Fruit fly (Drosophila melanogaster) whole organism, embryonic: ENCODE measurements around the gene CG6163.

Experiments used
- Awh ChIP-seq: fragments of 200-800 bp; sonication (Bioruptor generic); IDR thresholded peaks from 2 replicates; pipeline ENCODE4, ENCODE4 v1.3.6; 2022; ENCODE audit warnings: missing biosample characterization, missing genetic modification characterization
- C15 ChIP-seq: fragments of 200-800 bp; sonication (Bioruptor generic); IDR thresholded peaks from 3 replicates; pipeline ENCODE4 v1.3.6; 2022; ENCODE audit warnings: missing biosample characterization, missing genetic modification characterization
- CG11456 ChIP-seq: fragments of 200-800 bp; sonication (Bioruptor generic); IDR thresholded peaks from 3 replicates; pipeline ENCODE4 v1.3.6; 2022; ENCODE audit warnings: missing biosample characterization, missing genetic modification characterization
- CG11723 ChIP-seq: fragments of 200-800 bp; sonication (Bioruptor generic); optimal IDR thresholded peaks from 2 replicates; lab custom pipeline; 2017; ENCODE audit warnings: missing biosample characterization, mild to moderate bottlenecking, missing genetic modification characterization
- CG12104 ChIP-seq: fragments of 200-800 bp; sonication (Bioruptor generic); optimal IDR thresholded peaks from 3 replicates; lab custom pipeline; 2016; ENCODE audit warnings: missing biosample characterization, missing genetic modification characterization
- CG12744 ChIP-seq: fragments of 200-800 bp; sonication (Bioruptor generic); optimal IDR thresholded peaks from 2 replicates; lab custom pipeline; 2016; ENCODE audit warnings: missing biosample characterization, missing genetic modification characterization
- CG13123 ChIP-seq: fragments of 200-800 bp; sonication (Bioruptor generic); optimal IDR thresholded peaks from 2 replicates; lab custom pipeline; 2016; ENCODE audit warnings: missing biosample characterization, missing genetic modification characterization
- CG14014 ChIP-seq: fragments of 200-800 bp; sonication (Bioruptor generic); IDR thresholded peaks from 2 replicates; pipeline ENCODE4 v1.3.6; 2022; ENCODE audit warnings: missing biosample characterization, missing genetic modification characterization
- CG15011 ChIP-seq: fragments of 200-800 bp; sonication (Bioruptor generic); optimal IDR thresholded peaks from 3 replicates; lab custom pipeline; 2018; ENCODE audit warnings: missing biosample characterization, mild to moderate bottlenecking, missing genetic modification characterization
- CG16779 ChIP-seq: fragments of 200-800 bp; sonication (Bioruptor generic); IDR thresholded peaks from 2 replicates; pipeline ENCODE4 v1.3.6; 2022; ENCODE audit warnings: missing biosample characterization, missing genetic modification characterization
- CG16815 ChIP-seq: fragments of 200-800 bp; sonication (Bioruptor generic); optimal IDR thresholded peaks from 3 replicates; lab custom pipeline; 2017; ENCODE audit warnings: missing biosample characterization, mild to moderate bottlenecking, missing genetic modification characterization
- CG17802 ChIP-seq: fragments of 200-800 bp; sonication (Bioruptor generic); optimal IDR thresholded peaks from 2 replicates; lab custom pipeline; 2018; ENCODE audit warnings: missing biosample characterization, mild to moderate bottlenecking, missing genetic modification characterization, moderate library complexity
- CG1832 ChIP-seq: fragments of 200-800 bp; sonication (Bioruptor generic); optimal IDR thresholded peaks from 2 replicates; lab custom pipeline; 2017; ENCODE audit warnings: missing biosample characterization, mild to moderate bottlenecking, missing genetic modification characterization, inconsistent platforms
- CG30020 ChIP-seq: fragments of 200-800 bp; optimal IDR thresholded peaks from 2 replicates; lab custom pipeline; 2019; ENCODE audit warnings: missing biosample characterization, mild to moderate bottlenecking, missing genetic modification characterization, moderate library complexity
- CG34224 ChIP-seq: fragments of 200-800 bp; sonication (Bioruptor generic); IDR thresholded peaks from 3 replicates; pipeline ENCODE4 v1.3.6; 2022; ENCODE audit warnings: missing biosample characterization, missing genetic modification characterization; ENCODE audit not compliant: partially characterized antibody
- CG6272 ChIP-seq: fragments of 200-800 bp; sonication (Bioruptor generic); IDR thresholded peaks from 2 replicates; pipeline ENCODE4 v1.3.6; 2022; ENCODE audit warnings: missing biosample characterization, missing genetic modification characterization
- CG9932 ChIP-seq: fragments of 200-800 bp; sonication (Bioruptor generic); IDR thresholded peaks from 2 replicates; pipeline ENCODE4 v1.3.6; 2022; ENCODE audit warnings: missing biosample characterization, missing genetic modification characterization
- Dek ChIP-seq: fragments of 200-800 bp; sonication (Bioruptor generic); optimal IDR thresholded peaks from 3 replicates; lab custom pipeline; 2019; ENCODE audit warnings: missing biosample characterization, mild to moderate bottlenecking, missing genetic modification characterization, moderate library complexity
- Dll ChIP-seq: fragments of 200-800 bp; sonication (Bioruptor generic); IDR thresholded peaks from 4 replicates; pipeline ENCODE4 v1.3.6; 2022; ENCODE audit warnings: missing biosample characterization, missing genetic modification characterization; ENCODE audit not compliant: partially characterized antibody
- Doc3 ChIP-seq: fragments of 200-800 bp; sonication (Bioruptor generic); IDR thresholded peaks from 3 replicates; pipeline ENCODE4 v1.3.6; 2022; ENCODE audit warnings: missing biosample characterization, missing genetic modification characterization; ENCODE audit not compliant: partially characterized antibody
- Drgx ChIP-seq: fragments of 200-800 bp; sonication (Bioruptor generic); IDR thresholded peaks from 2 replicates; pipeline ENCODE4 v1.3.6; 2022; ENCODE audit warnings: missing biosample characterization, missing genetic modification characterization
- E2f1 ChIP-seq: fragments of 200-800 bp; sonication (Bioruptor generic); IDR thresholded peaks from 2 replicates; pipeline ENCODE4 v1.3.6; 2022; ENCODE audit warnings: missing biosample characterization, missing genetic modification characterization
- HLH54F ChIP-seq: fragments of 200-800 bp; sonication (Bioruptor generic); optimal IDR thresholded peaks from 3 replicates; lab custom pipeline; 2016; ENCODE audit warnings: missing biosample characterization, missing genetic modification characterization
- MESR4 ChIP-seq: fragments of 200-800 bp; sonication (Bioruptor generic); optimal IDR thresholded peaks from 2 replicates; lab custom pipeline; 2018; ENCODE audit warnings: missing biosample characterization, mild to moderate bottlenecking, missing genetic modification characterization, moderate library complexity
- Med ChIP-seq: fragments of 200-800 bp; sonication (Bioruptor generic); peaks from one replicate; lab custom pipeline; 2016; ENCODE audit warnings: missing biosample characterization, missing genetic modification characterization, mild to moderate bottlenecking, inconsistent platforms, moderate library complexity
- Opbp ChIP-seq: fragments of 200-800 bp; sonication (Bioruptor generic); IDR thresholded peaks from 3 replicates; pipeline ENCODE4 v1.3.6; 2022; ENCODE audit warnings: missing biosample characterization, missing genetic modification characterization; ENCODE audit not compliant: partially characterized antibody
- Scr ChIP-seq: fragments of 200-800 bp; sonication (Bioruptor generic); IDR thresholded peaks from 2 replicates; pipeline ENCODE4 v1.3.6; 2022; ENCODE audit warnings: missing biosample characterization, missing genetic modification characterization; ENCODE audit not compliant: partially characterized antibody
- Six4 ChIP-seq: fragments of 200-800 bp; sonication (Bioruptor generic); optimal IDR thresholded peaks from 2 replicates; lab custom pipeline; 2016; ENCODE audit warnings: missing biosample characterization, missing genetic modification characterization
- Trl ChIP-seq, 3 experiments: fragments of >200 bp in 2 of 3; fragments of 200-800 bp in 1 of 3; sonication (Bioruptor generic) in 1 of 3; optimal IDR thresholded peaks; 2 replicates in 1 of 3; 3 replicates in 2 of 3; lab custom pipeline; 2016 to 2017; ENCODE audit warnings: missing biosample characterization in 1 of 3, missing genetic modification characterization in 1 of 3
- Vsx1 ChIP-seq: fragments of 200-800 bp; sonication (Bioruptor generic); optimal IDR thresholded peaks from 2 replicates; lab custom pipeline; 2017; ENCODE audit warnings: missing biosample characterization, mild to moderate bottlenecking, missing genetic modification characterization, missing genetic modification reagents
- Xrp1 ChIP-seq: fragments of 200-800 bp; sonication (Bioruptor generic); IDR thresholded peaks from 2 replicates; pipeline ENCODE4 v1.3.6; 2022; ENCODE audit warnings: missing biosample characterization, missing genetic modification characterization
- ap ChIP-seq: fragments of 200-800 bp; sonication (Bioruptor generic); IDR thresholded peaks from 2 replicates; pipeline ENCODE4 v1.3.6; 2022; ENCODE audit warnings: missing biosample characterization, missing genetic modification characterization
- chm ChIP-seq: fragments of 200-800 bp; sonication (Bioruptor generic); IDR thresholded peaks from 2 replicates; pipeline ENCODE4 v1.3.6; 2022; ENCODE audit warnings: missing biosample characterization, missing genetic modification characterization
- ci ChIP-seq: fragments of 200-800 bp; sonication (Bioruptor generic); IDR thresholded peaks from 3 replicates; pipeline ENCODE4 v1.3.6; 2022; ENCODE audit warnings: missing biosample characterization, missing genetic modification characterization
- da ChIP-seq: fragments of 200-800 bp; sonication (Bioruptor generic); optimal IDR thresholded peaks from 2 replicates; lab custom pipeline; 2016; ENCODE audit warnings: missing biosample characterization, missing genetic modification characterization
- dan ChIP-seq: fragments of 200-800 bp; sonication (Bioruptor generic); IDR thresholded peaks from 2 replicates; pipeline ENCODE4 v1.3.6; 2022; ENCODE audit warnings: missing biosample characterization, missing genetic modification characterization
- ken ChIP-seq: fragments of 200-800 bp; sonication (Bioruptor generic); IDR thresholded peaks from 3 replicates; pipeline ENCODE4 v1.3.6; 2022; ENCODE audit warnings: missing biosample characterization, missing genetic modification characterization
- klu ChIP-seq: fragments of 200-800 bp; sonication (Bioruptor generic); IDR thresholded peaks from 2 replicates; pipeline ENCODE4 v1.3.6; 2022; ENCODE audit warnings: missing biosample characterization, missing genetic modification characterization
- lov ChIP-seq, 2 experiments: fragments of 200-800 bp in 1 of 2; fragments of >200 bp in 1 of 2; sonication (Bioruptor generic) in 1 of 2; IDR thresholded peaks in 1 of 2; optimal IDR thresholded peaks in 1 of 2; 2 replicates in 1 of 2; 3 replicates in 1 of 2; pipeline versions ENCODE4 v1.3.6 to Lab custom; 2017 to 2022; ENCODE audit warnings: missing biosample characterization in 1 of 2, missing genetic modification characterization in 1 of 2
- nerfin-1 ChIP-seq: fragments of 200-800 bp; sonication (Bioruptor generic); optimal IDR thresholded peaks from 3 replicates; lab custom pipeline; 2019; ENCODE audit warnings: missing biosample characterization, mild to moderate bottlenecking, missing genetic modification characterization, moderate library complexity
- pfk ChIP-seq: fragments of 200-800 bp; sonication (Bioruptor generic); optimal IDR thresholded peaks from 2 replicates; lab custom pipeline; 2018; ENCODE audit warnings: missing biosample characterization, mild to moderate bottlenecking, missing genetic modification characterization, moderate library complexity
- ro ChIP-seq: fragments of 200-800 bp; sonication (Bioruptor generic); IDR thresholded peaks from 2 replicates; pipeline ENCODE4 v1.3.6; 2022; ENCODE audit warnings: missing biosample characterization, missing genetic modification characterization
- salm ChIP-seq: fragments of 200-800 bp; sonication (Bioruptor generic); optimal IDR thresholded peaks from 2 replicates; lab custom pipeline; 2018; ENCODE audit warnings: missing biosample characterization, mild to moderate bottlenecking, missing genetic modification characterization
- sisA ChIP-seq: fragments of 200-800 bp; sonication (Bioruptor generic); IDR thresholded peaks from 2 replicates; pipeline ENCODE4 v1.3.6; 2022; ENCODE audit warnings: missing biosample characterization, missing genetic modification characterization
- sr ChIP-seq: fragments of 200-800 bp; sonication (Bioruptor generic); IDR thresholded peaks from 3 replicates; pipeline ENCODE4 v1.3.6; 2022; ENCODE audit warnings: missing biosample characterization, missing genetic modification characterization
- sug ChIP-seq: fragments of 200-800 bp; optimal IDR thresholded peaks from 2 replicates; lab custom pipeline; 2019; ENCODE audit warnings: missing biosample characterization, mild to moderate bottlenecking, missing genetic modification characterization, moderate library complexity
- ttk ChIP-seq: fragments of 200-800 bp; sonication (Bioruptor generic); IDR thresholded peaks from 2 replicates; pipeline ENCODE4 v2.1.2; 2022; ENCODE audit warnings: missing biosample characterization, missing genetic modification characterization
- usp ChIP-seq: fragments of >200 bp; optimal IDR thresholded peaks from 2 replicates; lab custom pipeline; 2017; ENCODE audit warnings: missing biosample characterization, missing genetic modification characterization
- wor ChIP-seq: fragments of 200-800 bp; sonication (Bioruptor generic); IDR thresholded peaks from 2 replicates; pipeline ENCODE4 v1.3.6; 2022; ENCODE audit warnings: missing biosample characterization, missing genetic modification characterization
- zen ChIP-seq: fragments of 200-800 bp; sonication (Bioruptor generic); optimal IDR thresholded peaks from 3 replicates; lab custom pipeline; 2018; ENCODE audit warnings: missing biosample characterization, mild to moderate bottlenecking, missing genetic modification characterization, moderate library complexity
- zfh1 ChIP-seq: fragments of 200-800 bp; sonication (Bioruptor generic); IDR thresholded peaks from 3 replicates; pipeline ENCODE4 v1.3.6; 2022; ENCODE audit warnings: missing biosample characterization, missing genetic modification characterization

The CG6163 gene

DNA sequence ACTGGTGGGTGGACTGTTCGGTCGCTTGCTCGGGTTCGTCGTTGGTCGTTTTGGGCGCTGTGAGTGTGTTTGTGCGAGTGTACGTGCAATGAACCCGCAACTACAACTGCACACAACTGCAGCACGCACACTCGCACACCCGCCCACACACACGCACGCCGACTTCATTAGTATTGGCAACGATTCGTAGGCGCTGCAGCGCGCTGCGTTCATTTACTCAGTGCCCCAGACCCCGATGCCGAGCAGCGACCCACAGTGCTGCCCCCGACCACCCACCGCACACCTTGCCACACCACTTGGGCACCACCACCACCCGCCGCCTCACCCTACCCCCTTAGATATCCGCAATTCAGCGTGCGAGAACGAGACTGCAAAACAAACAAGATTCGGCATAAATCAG is 1.7 kb upstream of the CG6163 start (continued):
- no peak for TF ChIP-seq ttk (GFP tag; lab: Robert Waterston, UW)
- no peak for TF ChIP-seq CG16815 (GFP tag; lab: Kevin White, UChicago)
- no peak for TF ChIP-seq CG34224 (GFP tag; lab: Robert Waterston, UW)
- no peak for TF ChIP-seq sisA
- TF ChIP-seq chm = no peak
- TF ChIP-seq Six4 = no peak
- TF ChIP-seq Drgx = peak; percentile 79
- TF ChIP-seq CG12744 (GFP tag; lab: Kevin White, UChicago) = no peak
- peak; percentile 33; the same call in 1 of the 2 replicates for TF ChIP-seq CG6272 (GFP tag; lab: Robert Waterston, UW)
- TF ChIP-seq Doc3 (GFP tag; lab: Robert Waterston, UW) = no peak
- no peak for TF ChIP-seq CG30020
- TF ChIP-seq Scr = no peak
- TF ChIP-seq C15 = no peak
- TF ChIP-seq sr (GFP tag; lab: Robert Waterston, UW) = peak; percentile 77
- no peak for TF ChIP-seq lov (optimal IDR thresholded peaks at IDR 0.05; lab: Kevin White, UChicago)
- TF ChIP-seq lov (GFP tag; IDR thresholded peaks at IDR 0.05; lab: Robert Waterston, UW) = peak; percentile 60; the same call in 2 of the 3 replicates
- TF ChIP-seq ap (GFP tag; lab: Robert Waterston, UW) = no peak
- TF ChIP-seq CG9932 = 0 out of 2 replicates have a peak, but pooled peaks have one; percentile 24
- TF ChIP-seq klu = no peak
- no peak for TF ChIP-seq ro (GFP tag; lab: Robert Waterston, UW)
- peak; percentile 35; the same call in 1 of the 3 replicates for TF ChIP-seq ci (GFP tag; lab: Robert Waterston, UW)
- TF ChIP-seq Dek (tag; lab: Kevin White, UChicago) = no peak
- 0 out of 3 replicates have a peak, but pooled peaks have one; percentile 14 for TF ChIP-seq zfh1 (GFP tag; lab: Robert Waterston, UW)
- no peak for TF ChIP-seq CG16779 (GFP tag; lab: Robert Waterston, UW)
- TF ChIP-seq da (GFP tag; lab: Kevin White, UChicago) = no peak
- TF ChIP-seq CG15011 (GFP tag; lab: Kevin White, UChicago) = no peak
- TF ChIP-seq Med (GFP tag; lab: Kevin White, UChicago) = peak; percentile 50
- TF ChIP-seq zen = no peak
- no peak for TF ChIP-seq MESR4 (GFP tag; lab: Kevin White, UChicago)
- TF ChIP-seq HLH54F (GFP tag; lab: Kevin White, UChicago) = no peak
- no peak for TF ChIP-seq E2f1
- TF ChIP-seq salm (tag; lab: Kevin White, UChicago) = no peak
- 0 out of 2 replicates have a peak, but pooled peaks have one; percentile 30 for TF ChIP-seq Awh (GFP tag; lab: Robert Waterston, UW)
- TF ChIP-seq Vsx1 = no peak
- TF ChIP-seq usp (GFP tag; lab: Kevin White, UChicago) = no peak
- TF ChIP-seq ken = 0 out of 3 replicates have a peak, but pooled peaks have one; percentile 24
- TF ChIP-seq Trl (optimal IDR thresholded peaks at IDR 0.05; lab: Kevin White, UChicago) = no peak
- TF ChIP-seq Trl (GFP tag; optimal IDR thresholded peaks at IDR 0.05; lab: Kevin White, UChicago) = no peak
- TF ChIP-seq CG1832 (GFP tag; lab: Kevin White, UChicago) = peak; percentile 26
- no peak for TF ChIP-seq CG13123 (GFP tag; lab: Kevin White, UChicago)
- no peak for TF ChIP-seq dan
- no peak for TF ChIP-seq CG11723 (GFP tag; lab: Kevin White, UChicago)
- no peak for TF ChIP-seq pfk (GFP tag; lab: Kevin White, UChicago)
- TF ChIP-seq nerfin-1 = no peak
- TF ChIP-seq wor (GFP tag; lab: Robert Waterston, UW) = no peak
- no peak for TF ChIP-seq sug (tag; lab: Kevin White, UChicago)
- TF ChIP-seq CG17802 (tag; lab: Kevin White, UChicago) = no peak
- TF ChIP-seq Dll (GFP tag; lab: Robert Waterston, UW) = no peak
- no peak for TF ChIP-seq CG14014 (GFP tag; lab: Robert Waterston, UW)
- no peak for TF ChIP-seq Xrp1 (GFP tag; lab: Robert Waterston, UW)
- TF ChIP-seq CG12104 (GFP tag; lab: Kevin White, UChicago) = no peak
- TF ChIP-seq Opbp (GFP tag; lab: Robert Waterston, UW) = no peak
- TF ChIP-seq CG11456 = peak; percentile 71; the same call in 1 of the 3 replicates
